Worm (Caenorhabditis elegans) whole organism, midembryonic: Measurements from ENCODE around the gene Y66D12A.7.

Experiments
- cog-1 ChIP-seq: sonication (generic microtip); optimal IDR thresholded peaks from 2 replicates; lab custom pipeline; 2016; ENCODE audit warnings: missing genetic modification characterization, missing compliant biosample characterization
- flt-1 ChIP-seq: fragments of 200-800 bp; sonication (Bioruptor generic); IDR thresholded peaks from 2 replicates; pipeline ENCODE4 v1.3.6; 2022; ENCODE audit warnings: missing genetic modification characterization, missing compliant biosample characterization
- med-1 ChIP-seq: sonication (generic microtip); optimal IDR thresholded peaks from 2 replicates; lab custom pipeline; 2017; ENCODE audit warnings: missing genetic modification characterization, mild to moderate bottlenecking, missing compliant biosample characterization, antibody characterized with exemption, missing genetic modification reagents; ENCODE audit not compliant: insufficient read depth
- ztf-23 ChIP-seq: fragments of 200-800 bp; sonication (Bioruptor generic); IDR thresholded peaks from 2 replicates; pipeline ENCODE4 v1.3.6; 2022; ENCODE audit warnings: missing genetic modification reagents, missing genetic modification characterization, missing compliant biosample characterization

DNA sequence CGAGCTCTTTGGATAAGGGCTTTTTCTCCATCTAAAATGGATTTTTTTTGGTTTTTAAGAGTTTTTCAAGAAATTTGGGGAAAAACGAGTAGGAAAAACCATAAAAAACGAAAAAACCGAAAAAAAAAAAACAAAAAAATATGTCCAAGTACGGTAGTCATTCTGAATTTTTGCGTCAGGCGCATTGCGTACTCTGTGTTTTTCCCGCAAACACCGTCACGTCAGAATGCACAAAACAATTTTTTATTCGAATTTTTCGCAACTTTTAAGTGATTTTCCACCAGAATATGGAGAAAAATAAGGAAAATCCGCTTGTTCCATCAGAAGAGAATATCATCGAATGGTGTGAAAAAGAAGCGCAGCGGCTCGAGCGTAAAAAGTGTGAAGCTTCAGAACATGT lies 1.1 kb upstream of the Y66D12A.7 start, which contains the start of the genes Y66D12A.6 and ceh-92:
- TF ChIP-seq cog-1 (no peak), flt-1 (GFP tag; lab: Robert Waterston, UW) (no peak), med-1 (GFP tag; lab: Kevin White, UChicago) (no peak), ztf-23 (no peak)
